Worm (Caenorhabditis elegans) whole organism, L3 larva: ENCODE data around the gene Y52E8A.6.
A peak's percentile ranks its signal among the peaks of the same experiment; 100 is the strongest.

Experiments
- aly-2 ChIP-seq: fragments of 150-350 bp; optimal IDR thresholded peaks from 2 replicates; lab custom pipeline; 2014; ENCODE audit warnings: missing biosample characterization, missing genetic modification characterization
- ama-1 ChIP-seq: fragments of 150-350 bp; optimal IDR thresholded peaks from 2 replicates; lab custom pipeline; 2018
- ceh-16 ChIP-seq: sonication (generic microtip); optimal IDR thresholded peaks from 2 replicates; lab custom pipeline; 2017; ENCODE audit warnings: missing biosample characterization, missing genetic modification characterization
- ceh-28 ChIP-seq: fragments of 150-350 bp; optimal IDR thresholded peaks from 2 replicates; lab custom pipeline; 2014; ENCODE audit warnings: missing biosample characterization, missing genetic modification reagents, missing genetic modification characterization
- daf-12 ChIP-seq: fragments of 150-350 bp; optimal IDR thresholded peaks from 2 replicates; lab custom pipeline; 2014; ENCODE audit warnings: missing biosample characterization, missing genetic modification reagents, missing genetic modification characterization
- egl-27 ChIP-seq: sonication (generic microtip); optimal IDR thresholded peaks from 4 replicates; lab custom pipeline; 2017; ENCODE audit warnings: missing biosample characterization, missing genetic modification reagents, missing genetic modification characterization
- egl-5 ChIP-seq: fragments of 150-350 bp; optimal IDR thresholded peaks from 2 replicates; lab custom pipeline; 2017; ENCODE audit warnings: missing biosample characterization, missing genetic modification reagents, missing genetic modification characterization, inconsistent platforms
- elt-1 ChIP-seq: fragments of 150-350 bp; optimal IDR thresholded peaks from 2 replicates; lab custom pipeline; 2014; ENCODE audit warnings: missing biosample characterization, missing genetic modification characterization
- elt-2 ChIP-seq: sonication (generic microtip); optimal IDR thresholded peaks from 2 replicates; lab custom pipeline; 2016; ENCODE audit warnings: missing genetic modification reagents, mild to moderate bottlenecking, missing genetic modification characterization, missing compliant biosample characterization
- elt-3 ChIP-seq, 3 experiments: fragments of 150-350 bp in 1 of 3; sonication (generic microtip) in 2 of 3; optimal IDR thresholded peaks; 2 replicates in 2 of 3; 4 replicates in 1 of 3; lab custom pipeline; 2014 to 2017; ENCODE audit warnings: missing biosample characterization in 3 of 3, missing genetic modification characterization in 3 of 3
- fkh-10 ChIP-seq: sonication (generic microtip); optimal IDR thresholded peaks from 2 replicates; lab custom pipeline; 2017; ENCODE audit warnings: missing biosample characterization, missing genetic modification reagents, missing genetic modification characterization
- fkh-2 ChIP-seq: fragments of 150-350 bp; optimal IDR thresholded peaks from 2 replicates; lab custom pipeline; 2014; ENCODE audit warnings: missing biosample characterization, missing genetic modification reagents, missing genetic modification characterization
- fos-1 ChIP-seq: fragments of 150-350 bp; optimal IDR thresholded peaks from 2 replicates; lab custom pipeline; 2014; ENCODE audit warnings: missing biosample characterization, missing genetic modification characterization
- hmg-11 ChIP-seq: sonication (generic microtip); optimal IDR thresholded peaks from 2 replicates; lab custom pipeline; 2016; ENCODE audit warnings: missing genetic modification characterization, missing compliant biosample characterization
- jun-1 ChIP-seq: fragments of 150-350 bp; optimal IDR thresholded peaks from 2 replicates; lab custom pipeline; 2014; ENCODE audit warnings: missing biosample characterization, missing genetic modification reagents, missing genetic modification characterization
- lin-15B ChIP-seq: fragments of 150-350 bp; optimal IDR thresholded peaks from 2 replicates; lab custom pipeline; 2014; ENCODE audit warnings: missing biosample characterization, missing genetic modification characterization
- lsy-12 ChIP-seq: sonication (generic microtip); optimal IDR thresholded peaks from 2 replicates; lab custom pipeline; 2016; ENCODE audit warnings: mild to moderate bottlenecking, missing genetic modification characterization, missing compliant biosample characterization
- mdl-1 ChIP-seq: fragments of 150-350 bp; optimal IDR thresholded peaks from 2 replicates; lab custom pipeline; 2014; ENCODE audit warnings: missing biosample characterization, missing genetic modification characterization
- mml-1 ChIP-seq: fragments of 150-350 bp; sonication (generic microtip); optimal IDR thresholded peaks from 3 replicates; lab custom pipeline; 2014; ENCODE audit warnings: missing biosample characterization, missing genetic modification characterization
- nfya-1 ChIP-seq: sonication (generic microtip); optimal IDR thresholded peaks from 2 replicates; lab custom pipeline; 2017; ENCODE audit warnings: missing genetic modification characterization, mild to moderate bottlenecking, missing compliant biosample characterization, antibody characterized with exemption, moderate library complexity; ENCODE audit not compliant: insufficient read depth
- nhr-11 ChIP-seq: fragments of 150-350 bp; optimal IDR thresholded peaks from 2 replicates; lab custom pipeline; 2014; ENCODE audit warnings: missing biosample characterization, missing genetic modification characterization
- nhr-12 ChIP-seq: fragments of 150-350 bp; optimal IDR thresholded peaks from 2 replicates; lab custom pipeline; 2014; ENCODE audit warnings: missing biosample characterization, missing genetic modification characterization
- nhr-23 ChIP-seq: fragments of 150-350 bp; optimal IDR thresholded peaks from 2 replicates; lab custom pipeline; 2014; ENCODE audit warnings: missing biosample characterization, missing genetic modification reagents, missing genetic modification characterization
- nhr-237 ChIP-seq: fragments of 150-350 bp; optimal IDR thresholded peaks from 2 replicates; lab custom pipeline; 2014; ENCODE audit warnings: missing biosample characterization, missing genetic modification characterization
- nhr-25 ChIP-seq: sonication (generic microtip); optimal IDR thresholded peaks from 2 replicates; lab custom pipeline; 2017; ENCODE audit warnings: missing biosample characterization, missing genetic modification characterization
- nhr-43 ChIP-seq: sonication (generic microtip); optimal IDR thresholded peaks from 2 replicates; lab custom pipeline; 2016; ENCODE audit warnings: mild to moderate bottlenecking, missing genetic modification characterization, missing compliant biosample characterization; ENCODE audit not compliant: poor library complexity, severe bottlenecking
- nhr-67 ChIP-seq: fragments of 150-350 bp; optimal IDR thresholded peaks from 2 replicates; lab custom pipeline; 2014; ENCODE audit warnings: missing biosample characterization, missing genetic modification characterization
- nhr-77 ChIP-seq: fragments of 150-350 bp; optimal IDR thresholded peaks from 2 replicates; lab custom pipeline; 2014; ENCODE audit warnings: missing biosample characterization, missing genetic modification characterization
- pha-4 ChIP-seq: fragments of 150-350 bp; optimal IDR thresholded peaks from 2 replicates; lab custom pipeline; 2014; ENCODE audit warnings: missing biosample characterization, missing genetic modification reagents, missing genetic modification characterization
- pqm-1 ChIP-seq: fragments of 150-350 bp; optimal IDR thresholded peaks from 2 replicates; lab custom pipeline; 2017; ENCODE audit warnings: missing biosample characterization, missing genetic modification characterization, inconsistent platforms
- sea-2 ChIP-seq: fragments of 150-350 bp; sonication (generic microtip); optimal IDR thresholded peaks from 4 replicates; lab custom pipeline; 2014; ENCODE audit warnings: missing biosample characterization, missing genetic modification reagents, missing genetic modification characterization
- skn-1 ChIP-seq: fragments of 150-350 bp; optimal IDR thresholded peaks from 2 replicates; lab custom pipeline; 2014; ENCODE audit warnings: missing biosample characterization, missing genetic modification characterization
- tbx-2 ChIP-seq: sonication (generic microtip); optimal IDR thresholded peaks from 2 replicates; lab custom pipeline; 2016; ENCODE audit warnings: mild to moderate bottlenecking, missing genetic modification characterization, missing compliant biosample characterization
- unc-62 ChIP-seq: fragments of 150-350 bp; sonication (generic microtip); optimal IDR thresholded peaks from 4 replicates; lab custom pipeline; 2014; ENCODE audit warnings: missing biosample characterization, missing genetic modification reagents, missing genetic modification characterization
- zag-1 ChIP-seq: fragments of 150-350 bp; optimal IDR thresholded peaks from 2 replicates; lab custom pipeline; 2014; ENCODE audit warnings: missing biosample characterization, missing genetic modification characterization
- ztf-11 ChIP-seq: fragments of 150-350 bp; optimal IDR thresholded peaks from 2 replicates; lab custom pipeline; 2014; ENCODE audit warnings: missing biosample characterization, missing genetic modification characterization
- ztf-4 ChIP-seq: fragments of 150-350 bp; optimal IDR thresholded peaks from 2 replicates; lab custom pipeline; 2014; ENCODE audit warnings: missing biosample characterization, missing genetic modification characterization

The Y52E8A.6 gene

DNA sequence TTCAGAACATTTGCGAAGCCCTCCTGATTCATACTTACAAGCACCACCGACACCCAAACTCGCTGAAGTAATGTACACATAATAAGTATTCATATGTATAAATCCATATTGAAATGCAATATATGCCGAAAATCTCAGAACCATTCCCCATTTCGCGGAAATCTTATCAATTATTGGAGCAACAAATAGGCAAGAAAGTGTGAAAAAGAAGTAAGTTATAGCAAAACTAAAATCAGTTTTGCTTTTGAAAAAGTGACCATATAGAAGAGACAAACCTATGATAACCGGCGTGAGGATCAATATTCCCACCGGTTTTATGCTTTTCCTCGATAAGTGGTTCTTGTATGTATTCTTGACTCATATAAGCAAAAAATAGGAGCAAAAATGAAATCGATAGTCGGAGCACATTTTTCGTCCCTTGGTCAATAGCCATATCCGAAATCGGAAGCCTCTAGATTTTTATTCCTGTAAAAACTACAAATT, at the start of gene Y52E8A.6:
Gene Y52E8A.6 (minus strand): TSS at position 433 of the 483 bp plus-strand sequence.
- TF ChIP-seq ceh-16 (tag; lab: Kevin White, UChicago): no peak
- no peak for TF ChIP-seq nhr-25 (tag; lab: Kevin White, UChicago)
- TF ChIP-seq tbx-2 (tag; lab: Kevin White, UChicago): no peak
- no peak for TF ChIP-seq nhr-43 (tag; lab: Kevin White, UChicago)
- TF ChIP-seq lsy-12 (tag; lab: Kevin White, UChicago): no peak
- no peak for TF ChIP-seq nfya-1
- TF ChIP-seq elt-1: no peak

DNA sequence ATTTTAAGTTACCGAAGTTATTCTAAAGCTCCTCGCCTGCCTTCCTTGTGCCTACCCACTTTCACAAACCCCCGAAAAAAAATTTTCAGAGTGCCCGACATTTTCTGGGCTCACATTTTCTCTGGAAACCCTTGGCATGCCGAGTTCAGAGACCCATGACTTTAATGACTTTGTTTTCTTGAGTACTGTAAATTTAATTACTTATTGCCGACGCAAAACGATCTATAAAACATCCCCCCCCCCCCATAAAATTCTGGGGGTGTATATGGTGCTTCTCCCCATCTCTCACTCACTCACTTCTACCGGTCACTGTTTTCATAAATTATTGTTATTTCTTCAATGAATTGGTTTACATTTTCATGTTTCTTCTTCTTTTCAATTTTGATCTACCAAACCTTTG, 48.2 kb upstream of the Y52E8A.6 start, which contains the start of gene try-9:
Gene try-9 (plus strand): TSS at position 301 of the 400 bp plus-strand sequence.
- TF ChIP-seq nhr-25 (tag; lab: Kevin White, UChicago): no peak
- TF ChIP-seq nhr-23 (tag; lab: Kevin White, UChicago): no peak
- no peak for TF ChIP-seq nfya-1
- no peak for TF ChIP-seq nhr-43 (tag; lab: Kevin White, UChicago)
- TF ChIP-seq tbx-2 (tag; lab: Kevin White, UChicago): no peak
- TF ChIP-seq nhr-67 (tag; lab: Kevin White, UChicago): no peak
- TF ChIP-seq ama-1 (lab: Kevin White, UChicago): no peak
- no peak for TF ChIP-seq mdl-1 (tag; lab: Kevin White, UChicago)
- TF ChIP-seq skn-1: no peak
- TF ChIP-seq ztf-11 (tag; lab: Kevin White, UChicago): no peak
- TF ChIP-seq fos-1 (tag; lab: Kevin White, UChicago): no peak
- no peak for TF ChIP-seq fkh-10 (GFP tag; lab: Kevin White, UChicago)
- no peak for TF ChIP-seq ceh-28 (tag; lab: Kevin White, UChicago)
- TF ChIP-seq nhr-77: no peak
- no peak for TF ChIP-seq unc-62

DNA sequence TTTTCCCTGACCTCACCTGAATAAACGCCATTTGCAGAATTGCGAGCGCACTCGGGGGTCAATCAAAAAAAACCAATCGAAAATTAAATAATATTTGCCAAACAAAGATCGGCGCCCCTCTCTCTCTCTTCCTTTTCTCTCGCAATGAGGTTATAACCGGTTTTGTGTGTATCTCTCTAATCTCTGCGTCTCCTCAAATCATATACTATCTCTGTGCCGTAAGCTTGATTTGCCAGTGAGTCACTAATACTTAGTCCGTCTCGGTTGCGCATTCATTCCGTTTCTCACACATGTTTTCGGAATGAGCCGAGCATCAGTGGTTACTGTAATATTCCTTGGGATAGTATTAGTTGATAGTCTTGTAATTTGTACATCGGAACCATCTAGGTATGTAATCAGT, 42.3 kb upstream of the Y52E8A.6 start:
- TF ChIP-seq zag-1 (tag; lab: Kevin White, UChicago): no peak
- TF ChIP-seq lin-15B: no peak
- TF ChIP-seq nhr-237: no peak
- TF ChIP-seq ama-1 (lab: Kevin White, UChicago): no peak
- TF ChIP-seq pha-4 (tag; lab: Kevin White, UChicago): peak; percentile 41
- no peak for TF ChIP-seq ztf-11 (tag; lab: Kevin White, UChicago)
- TF ChIP-seq nhr-25 (tag; lab: Kevin White, UChicago): peak; percentile 54

DNA sequence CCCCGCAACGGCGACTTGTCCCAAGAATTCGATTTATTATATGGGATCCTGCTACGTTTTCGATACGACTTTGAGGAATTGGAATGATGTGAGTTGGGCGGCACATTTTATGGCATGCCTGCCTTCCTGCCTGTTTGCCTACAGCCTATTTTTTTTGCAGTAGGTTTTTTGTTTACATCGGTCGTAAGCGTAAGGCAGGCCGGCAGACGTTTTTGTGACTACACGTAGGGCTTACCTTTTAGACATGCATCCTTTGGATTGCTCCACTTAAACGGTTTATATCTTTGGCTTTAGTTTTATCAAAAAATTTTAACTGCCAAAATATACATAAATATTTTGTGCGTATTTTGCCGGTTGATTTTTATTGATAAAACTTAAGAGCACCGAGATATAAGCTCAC, 39.5 kb upstream of the Y52E8A.6 start:
- TF ChIP-seq zag-1 (tag; lab: Kevin White, UChicago): no peak
- no peak for TF ChIP-seq nhr-23 (tag; lab: Kevin White, UChicago)
- no peak for TF ChIP-seq ztf-4 (tag; lab: Kevin White, UChicago)
- TF ChIP-seq lsy-12 (tag; lab: Kevin White, UChicago): no peak
- TF ChIP-seq mdl-1 (tag; lab: Kevin White, UChicago): no peak
- TF ChIP-seq skn-1: no peak
- TF ChIP-seq pha-4 (tag; lab: Kevin White, UChicago): no peak
- TF ChIP-seq ztf-11 (tag; lab: Kevin White, UChicago): no peak
- TF ChIP-seq, all 47 proteins: peak for 0

DNA sequence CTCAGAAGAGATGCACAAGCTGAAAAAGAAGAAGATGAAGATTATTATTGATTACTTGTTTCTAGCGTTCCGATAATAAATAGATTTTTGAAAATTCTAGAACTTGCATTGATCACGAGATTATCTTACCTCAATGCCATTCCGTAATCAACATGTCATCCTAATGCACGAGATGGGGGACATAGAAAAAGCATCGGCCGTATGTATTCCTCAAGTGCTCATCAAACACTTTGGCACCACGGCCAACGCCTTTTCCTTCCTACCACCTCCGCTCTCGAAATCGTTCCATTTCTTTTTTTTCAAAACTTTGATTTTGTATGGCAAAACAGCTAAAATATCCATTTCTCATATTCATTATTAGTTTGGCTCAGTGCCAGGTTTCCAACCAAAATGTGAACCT, 39.0 kb upstream of the Y52E8A.6 start, which contains the start of gene lat-2:
Gene lat-2 (plus strand): TSS at position 301 of the 400 bp plus-strand sequence.
- no peak for TF ChIP-seq elt-3 (tag; optimal IDR thresholded peaks at IDR 0.05; lab: Kevin White, UChicago)
- no peak for TF ChIP-seq ama-1 (lab: Kevin White, UChicago)
- TF ChIP-seq egl-27 (tag; lab: Kevin White, UChicago): no peak
- no peak for TF ChIP-seq nfya-1
- no peak for TF ChIP-seq nhr-43 (tag; lab: Kevin White, UChicago)
- no peak for TF ChIP-seq sea-2 (GFP tag; lab: Kevin White, UChicago)
- TF ChIP-seq tbx-2 (tag; lab: Kevin White, UChicago): no peak
- TF ChIP-seq nhr-12: no peak
- no peak for TF ChIP-seq nhr-23 (tag; lab: Kevin White, UChicago)
- TF ChIP-seq mml-1: no peak
- no peak for TF ChIP-seq ztf-11 (tag; lab: Kevin White, UChicago)
- TF ChIP-seq, all 47 proteins: peak for 0

DNA sequence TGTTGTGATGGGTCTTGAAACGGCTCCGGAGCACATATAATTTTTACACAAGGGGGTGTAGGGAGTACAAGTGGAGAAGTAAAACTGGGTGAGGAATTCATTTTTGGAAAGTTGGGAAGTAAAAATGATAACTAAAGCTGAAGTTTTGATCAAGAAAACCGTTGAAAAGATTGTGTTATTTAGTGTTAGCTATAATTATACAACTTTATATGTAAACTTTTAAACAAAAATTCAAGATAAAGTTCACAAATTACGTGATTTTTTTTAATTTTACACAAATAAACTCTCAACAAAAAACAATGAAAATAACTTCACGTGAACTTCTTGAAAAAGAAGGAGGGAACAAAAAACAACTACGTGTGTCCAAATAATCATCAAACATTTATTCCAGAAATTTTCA, 35.4 kb upstream of the Y52E8A.6 start, which contains the start of the genes H20J04.7 and H20J04.1:
Gene H20J04.7 (minus strand): TSS at position 101 of the 400 bp plus-strand sequence.
Gene H20J04.1 (plus strand): TSS at position 397 of the 400 bp plus-strand sequence.
- TF ChIP-seq pqm-1 (tag; lab: Kevin White, UChicago) (no peak), elt-2 (tag; lab: Kevin White, UChicago) (no peak), nhr-77 (no peak), jun-1 (tag; lab: Kevin White, UChicago) (no peak), nhr-43 (tag; lab: Kevin White, UChicago) (no peak), fkh-2 (tag; lab: Kevin White, UChicago) (no peak), ztf-11 (tag; lab: Kevin White, UChicago) (no peak), egl-27 (tag; lab: Kevin White, UChicago) (no peak), mml-1 (no peak), nhr-11 (tag; lab: Kevin White, UChicago) (no peak), sea-2 (GFP tag; lab: Kevin White, UChicago) (no peak), fos-1 (tag; lab: Kevin White, UChicago) (no peak), elt-3 (tag; optimal IDR thresholded peaks at IDR 0.05; lab: Kevin White, UChicago) (no peak), ama-1 (lab: Kevin White, UChicago) (no peak), daf-12 (no peak), egl-5 (tag; lab: Kevin White, UChicago) (no peak), nhr-23 (tag; lab: Kevin White, UChicago) (no peak), aly-2 (no peak), skn-1 (no peak), hmg-11 (tag; lab: Kevin White, UChicago) (no peak)
